Worm (Caenorhabditis elegans) whole organism, late embryonic: ENCODE data around the gene nex-3.

Experiments used
- C08G9.2 ChIP-seq: sonication (generic microtip); optimal IDR thresholded peaks from 2 replicates; lab custom pipeline; 2016; ENCODE audit warnings: mild to moderate bottlenecking, missing genetic modification characterization, moderate library complexity, missing compliant biosample characterization
- C38D4.7 ChIP-seq: fragments of 200-800 bp; sonication (Bioruptor generic); optimal IDR thresholded peaks from 2 replicates; lab custom pipeline; 2018; ENCODE audit warnings: mild to moderate bottlenecking, missing genetic modification characterization, moderate library complexity, missing compliant biosample characterization
- F13H6.1 ChIP-seq: sonication (generic microtip); optimal IDR thresholded peaks from 2 replicates; lab custom pipeline; 2016; ENCODE audit warnings: missing genetic modification characterization, missing compliant biosample characterization
- K02D7.2 ChIP-seq: sonication (generic microtip); optimal IDR thresholded peaks from 2 replicates; lab custom pipeline; 2017; ENCODE audit warnings: mild to moderate bottlenecking, missing genetic modification characterization, missing compliant biosample characterization
- K09A11.1 ChIP-seq: sonication (generic microtip); optimal IDR thresholded peaks from 2 replicates; lab custom pipeline; 2017; ENCODE audit warnings: antibody characterized with exemption, mild to moderate bottlenecking, missing genetic modification characterization, missing compliant biosample characterization; ENCODE audit not compliant: insufficient read depth
- T23F11.4 ChIP-seq: fragments of 200-800 bp; sonication (Bioruptor generic); optimal IDR thresholded peaks from 2 replicates; lab custom pipeline; 2018; ENCODE audit warnings: mild to moderate bottlenecking, missing genetic modification characterization, missing compliant biosample characterization
- Y22D7AL.16 ChIP-seq: sonication (generic microtip); optimal IDR thresholded peaks from 2 replicates; lab custom pipeline; 2016; ENCODE audit warnings: missing genetic modification characterization, missing compliant biosample characterization
- ahr-1 ChIP-seq: sonication (generic microtip); optimal IDR thresholded peaks from 2 replicates; lab custom pipeline; 2016; ENCODE audit warnings: missing genetic modification characterization, missing compliant biosample characterization
- ama-1 ChIP-seq: fragments of 150-350 bp; optimal IDR thresholded peaks from 2 replicates; lab custom pipeline; 2014
- ceh-18 ChIP-seq: sonication (generic microtip); optimal IDR thresholded peaks from 2 replicates; lab custom pipeline; 2016; ENCODE audit warnings: missing genetic modification characterization, missing compliant biosample characterization
- ceh-19 ChIP-seq: fragments of 200-800 bp; sonication (Bioruptor generic); optimal IDR thresholded peaks from 2 replicates; lab custom pipeline; 2018; ENCODE audit warnings: mild to moderate bottlenecking, missing genetic modification characterization, missing compliant biosample characterization
- ceh-2 ChIP-seq: sonication (generic microtip); optimal IDR thresholded peaks from 2 replicates; lab custom pipeline; 2016; ENCODE audit warnings: missing genotype, missing genetic modification characterization, missing compliant biosample characterization
- ceh-22 ChIP-seq: sonication (generic microtip); optimal IDR thresholded peaks from 2 replicates; lab custom pipeline; 2017; ENCODE audit warnings: missing biosample characterization, missing genetic modification characterization
- ceh-24 ChIP-seq: sonication (generic microtip); optimal IDR thresholded peaks from 2 replicates; lab custom pipeline; 2016; ENCODE audit warnings: mild to moderate bottlenecking, missing genetic modification characterization, missing compliant biosample characterization
- ceh-30 ChIP-seq: fragments of 150-350 bp; optimal IDR thresholded peaks from 2 replicates; lab custom pipeline; 2014; ENCODE audit warnings: missing biosample characterization, missing genetic modification characterization
- ceh-31 ChIP-seq: sonication (generic microtip); optimal IDR thresholded peaks from 2 replicates; lab custom pipeline; 2016; ENCODE audit warnings: missing genetic modification characterization, missing compliant biosample characterization
- ceh-34 ChIP-seq: sonication (generic microtip); optimal IDR thresholded peaks from 2 replicates; lab custom pipeline; 2016; ENCODE audit warnings: mild to moderate bottlenecking, missing genetic modification characterization, missing compliant biosample characterization
- ceh-45 ChIP-seq: fragments of 200-800 bp; sonication (Bioruptor generic); IDR thresholded peaks from 2 replicates; pipeline ENCODE4 v1.3.6; 2022; ENCODE audit warnings: missing genetic modification reagents, missing genetic modification characterization, missing compliant biosample characterization
- ceh-48 ChIP-seq: sonication (generic microtip); optimal IDR thresholded peaks from 2 replicates; lab custom pipeline; 2016; ENCODE audit warnings: missing genetic modification characterization, inconsistent platforms, missing compliant biosample characterization
- ceh-6 ChIP-seq: fragments of 200-800 bp; sonication (Bioruptor generic); optimal IDR thresholded peaks from 2 replicates; lab custom pipeline; 2018; ENCODE audit warnings: mild to moderate bottlenecking, missing genetic modification characterization, missing compliant biosample characterization
- ceh-9 ChIP-seq: sonication (generic microtip); optimal IDR thresholded peaks from 2 replicates; lab custom pipeline; 2016; ENCODE audit warnings: mild to moderate bottlenecking, missing genetic modification characterization, inconsistent platforms, missing compliant biosample characterization
- che-1 ChIP-seq: sonication (generic microtip); optimal IDR thresholded peaks from 2 replicates; lab custom pipeline; 2016; ENCODE audit warnings: mild to moderate bottlenecking, missing genetic modification characterization, missing compliant biosample characterization
- dmd-4 ChIP-seq: sonication (generic microtip); optimal IDR thresholded peaks from 2 replicates; lab custom pipeline; 2016; ENCODE audit warnings: borderline replicate concordance, missing genetic modification characterization, missing compliant biosample characterization
- elt-2 ChIP-seq: sonication (generic microtip); optimal IDR thresholded peaks from 2 replicates; lab custom pipeline; 2016; ENCODE audit warnings: missing genetic modification reagents, missing genetic modification characterization, missing compliant biosample characterization
- elt-4 ChIP-seq: sonication (generic microtip); optimal IDR thresholded peaks from 2 replicates; lab custom pipeline; 2016; ENCODE audit warnings: missing genetic modification characterization, missing compliant biosample characterization
- ets-4 ChIP-seq: sonication (generic microtip); optimal IDR thresholded peaks from 2 replicates; lab custom pipeline; 2016; ENCODE audit warnings: missing genetic modification characterization, missing compliant biosample characterization
- eyg-1 ChIP-seq: sonication (generic microtip); optimal IDR thresholded peaks from 2 replicates; lab custom pipeline; 2016; ENCODE audit warnings: missing genotype, missing genetic modification characterization, missing compliant biosample characterization
- fax-1 ChIP-seq: sonication (generic microtip); optimal IDR thresholded peaks from 2 replicates; lab custom pipeline; 2016; ENCODE audit warnings: missing genotype, missing genetic modification characterization, missing compliant biosample characterization
- fkh-6 ChIP-seq: sonication (generic microtip); optimal IDR thresholded peaks from 2 replicates; lab custom pipeline; 2016; ENCODE audit warnings: missing genetic modification characterization, missing compliant biosample characterization
- hlh-15 ChIP-seq: sonication (generic microtip); optimal IDR thresholded peaks from 2 replicates; lab custom pipeline; 2016; ENCODE audit warnings: missing genetic modification characterization, missing compliant biosample characterization
- hlh-6 ChIP-seq: sonication (generic microtip); optimal IDR thresholded peaks from 2 replicates; lab custom pipeline; 2016; ENCODE audit warnings: missing genotype, missing genetic modification characterization, missing compliant biosample characterization
- lin-11 ChIP-seq: fragments of 200-800 bp; sonication (Bioruptor generic); optimal IDR thresholded peaks from 2 replicates; lab custom pipeline; 2018; ENCODE audit warnings: mild to moderate bottlenecking, missing genetic modification characterization, missing compliant biosample characterization
- mec-3 ChIP-seq: sonication (generic microtip); optimal IDR thresholded peaks from 2 replicates; lab custom pipeline; 2016; ENCODE audit warnings: borderline replicate concordance, missing genetic modification characterization, missing compliant biosample characterization
- nhr-11 ChIP-seq: fragments of 150-350 bp; optimal IDR thresholded peaks from 2 replicates; lab custom pipeline; 2014; ENCODE audit warnings: missing biosample characterization, missing genetic modification characterization
- nhr-232 ChIP-seq: sonication (generic microtip); optimal IDR thresholded peaks from 2 replicates; lab custom pipeline; 2016; ENCODE audit warnings: missing genetic modification characterization, missing compliant biosample characterization
- pat-9 ChIP-seq: fragments of 200-800 bp; sonication (Bioruptor generic); optimal IDR thresholded peaks from 2 replicates; lab custom pipeline; 2018; ENCODE audit warnings: mild to moderate bottlenecking, missing genetic modification characterization, moderate library complexity, missing compliant biosample characterization
- pax-1 ChIP-seq: fragments of 150-350 bp; optimal IDR thresholded peaks from 2 replicates; lab custom pipeline; 2014; ENCODE audit warnings: missing biosample characterization, missing genetic modification characterization
- pha-2 ChIP-seq: sonication (generic microtip); optimal IDR thresholded peaks from 2 replicates; lab custom pipeline; 2017; ENCODE audit warnings: mild to moderate bottlenecking, missing genetic modification characterization, missing compliant biosample characterization
- pha-4 ChIP-seq: fragments of 150-350 bp; optimal IDR thresholded peaks from 2 replicates; lab custom pipeline; 2018; ENCODE audit warnings: missing biosample characterization, missing genetic modification reagents, missing genetic modification characterization
- pqm-1 ChIP-seq: sonication (generic microtip); optimal IDR thresholded peaks from 2 replicates; lab custom pipeline; 2016; ENCODE audit warnings: missing genetic modification characterization, missing compliant biosample characterization
- pros-1 ChIP-seq: fragments of 150-350 bp; optimal IDR thresholded peaks from 2 replicates; lab custom pipeline; 2014; ENCODE audit warnings: missing biosample characterization, missing genetic modification reagents, missing genetic modification characterization
- ref-2 ChIP-seq: sonication (generic microtip); optimal IDR thresholded peaks from 2 replicates; lab custom pipeline; 2016; ENCODE audit warnings: missing genetic modification characterization, missing compliant biosample characterization
- sdc-2 ChIP-seq: sonication (generic microtip); optimal IDR thresholded peaks from 2 replicates; lab custom pipeline; 2016; ENCODE audit warnings: missing genotype, missing genetic modification characterization, missing compliant biosample characterization
- sox-2 ChIP-seq: fragments of 200-800 bp; sonication (Bioruptor generic); IDR thresholded peaks from 2 replicates; pipeline ENCODE4 v1.3.6; 2022; ENCODE audit warnings: missing genetic modification reagents, missing genetic modification characterization, missing compliant biosample characterization
- sox-4 ChIP-seq: sonication (generic microtip); optimal IDR thresholded peaks from 2 replicates; lab custom pipeline; 2017; ENCODE audit warnings: mild to moderate bottlenecking, missing genetic modification characterization, inconsistent platforms, missing compliant biosample characterization
- syd-9 ChIP-seq: sonication (generic microtip); optimal IDR thresholded peaks from 2 replicates; lab custom pipeline; 2016; ENCODE audit warnings: mild to moderate bottlenecking, missing genetic modification characterization, moderate library complexity, missing compliant biosample characterization
- tbx-2 ChIP-seq: sonication (generic microtip); optimal IDR thresholded peaks from 2 replicates; lab custom pipeline; 2016; ENCODE audit warnings: missing genetic modification characterization, missing compliant biosample characterization
- unc-3 ChIP-seq, 2 experiments: fragments of 200-800 bp in 1 of 2; sonication (Bioruptor generic) in 1 of 2; sonication (generic microtip) in 1 of 2; conservative IDR thresholded peaks in 1 of 2; optimal IDR thresholded peaks in 1 of 2; 2 replicates each; pipeline versions ENCODE4 v1.3.6 to Lab custom; 2016 to 2022; ENCODE audit warnings: missing compliant biosample characterization in 2 of 2, missing genetic modification characterization in 2 of 2, missing genetic modification reagents in 1 of 2
- unc-86 ChIP-seq: sonication (generic microtip); optimal IDR thresholded peaks from 2 replicates; lab custom pipeline; 2016; ENCODE audit warnings: missing genetic modification characterization, missing compliant biosample characterization
- zip-5 ChIP-seq: sonication (generic microtip); optimal IDR thresholded peaks from 2 replicates; lab custom pipeline; 2016; ENCODE audit warnings: missing genetic modification characterization, missing compliant biosample characterization

Gene nex-3

DNA sequence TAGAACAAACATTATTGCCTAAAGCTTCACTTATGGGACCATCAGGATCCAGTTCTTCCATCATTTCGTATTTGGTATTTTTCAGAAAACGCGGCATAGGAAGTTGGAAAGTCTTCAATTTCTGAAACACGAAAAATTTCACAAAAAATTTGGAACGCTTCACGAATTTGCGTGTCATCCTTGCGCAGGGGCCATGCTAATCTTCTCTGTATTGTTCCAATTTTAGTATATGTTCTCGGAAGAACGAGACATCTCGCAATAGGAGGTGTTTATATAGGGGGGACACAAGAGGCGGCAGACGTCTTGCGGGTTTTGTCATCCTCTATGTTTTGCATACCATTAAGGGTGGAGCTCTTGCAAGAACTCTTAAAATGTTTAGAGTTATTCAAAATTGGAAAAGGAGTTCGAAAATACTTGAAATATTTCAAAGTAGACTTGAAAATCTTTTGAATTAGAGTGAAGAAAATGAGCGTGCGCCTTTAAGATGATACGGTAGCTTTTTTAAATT is 15.1 kb upstream of the nex-3 start (continued):
- TF ChIP-seq C38D4.7: peak; percentile 70
- TF ChIP-seq hlh-15 (tag; lab: Kevin White, UChicago): peak; percentile 32
- TF ChIP-seq pat-9 (tag; lab: Kevin White, UChicago): peak; percentile 66
- TF ChIP-seq fax-1 (tag; lab: Kevin White, UChicago): peak; percentile 5
- peak; percentile 24 for TF ChIP-seq C08G9.2 (tag; lab: Kevin White, UChicago)
- TF ChIP-seq ceh-6 (GFP tag; lab: Kevin White, UChicago): peak; percentile 42
- peak; percentile 7 for TF ChIP-seq tbx-2
- TF ChIP-seq sox-2 (GFP tag; lab: Robert Waterston, UW): peak; percentile 91
- TF ChIP-seq che-1 (tag; lab: Kevin White, UChicago): peak; percentile 73
- TF ChIP-seq ceh-24: peak; percentile 40
- peak; percentile 22 for TF ChIP-seq syd-9 (tag; lab: Kevin White, UChicago)
- TF ChIP-seq ceh-45: peak; percentile 82

DNA sequence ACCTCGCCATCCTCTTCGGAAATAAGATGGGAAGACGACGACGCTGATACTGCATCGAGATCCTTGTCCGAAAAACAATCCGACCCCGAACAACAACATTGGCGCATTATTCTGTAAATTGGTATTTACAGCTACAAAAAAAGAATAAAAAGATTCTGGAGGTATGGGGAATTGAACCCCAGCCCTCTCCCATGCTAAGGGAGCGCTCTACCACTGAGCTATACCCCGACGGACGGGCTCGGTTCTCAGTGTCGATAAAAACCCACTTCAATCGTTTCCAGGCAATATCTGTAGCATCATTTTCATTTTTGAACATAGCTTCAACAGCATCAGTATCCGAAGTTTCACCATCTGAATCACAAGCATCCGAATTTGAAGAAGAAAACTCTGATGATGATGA is 13.1 kb upstream of the nex-3 start:
- TF ChIP-seq pax-1 (tag; lab: Kevin White, UChicago): no peak
- TF ChIP-seq pat-9 (tag; lab: Kevin White, UChicago): no peak
- TF ChIP-seq eyg-1 (tag; lab: Kevin White, UChicago): no peak
- TF ChIP-seq K02D7.2 (tag; lab: Kevin White, UChicago): no peak
- peak; percentile 8 for TF ChIP-seq sox-4 (tag; lab: Kevin White, UChicago)
- no peak for TF ChIP-seq ceh-24
- no peak for TF ChIP-seq lin-11 (tag; lab: Kevin White, UChicago)
- peak; percentile 56 for TF ChIP-seq T23F11.4 (GFP tag; lab: Kevin White, UChicago)
- no peak for TF ChIP-seq ceh-31 (tag; lab: Kevin White, UChicago)
- no peak for TF ChIP-seq zip-5 (tag; lab: Kevin White, UChicago)
- TF ChIP-seq mec-3 (tag; lab: Kevin White, UChicago): no peak
- TF ChIP-seq F13H6.1 (tag; lab: Kevin White, UChicago): no peak
- no peak for TF ChIP-seq pqm-1
- no peak for TF ChIP-seq dmd-4 (tag; lab: Kevin White, UChicago)
- TF ChIP-seq ets-4: no peak
- no peak; the same call in 1 of the 2 replicates for TF ChIP-seq sox-2 (GFP tag; lab: Robert Waterston, UW)
- no peak for TF ChIP-seq ceh-22
- peak; percentile 40; the same call in 1 of the 2 replicates for TF ChIP-seq unc-3 (GFP tag; conservative IDR thresholded peaks at IDR 0.05; lab: Robert Waterston, UW)
- no peak for TF ChIP-seq unc-3 (tag; optimal IDR thresholded peaks at IDR 0.05; lab: Kevin White, UChicago)
- no peak for TF ChIP-seq ceh-30 (tag; lab: Kevin White, UChicago)
- no peak for TF ChIP-seq ceh-19
- no peak for TF ChIP-seq unc-86
- TF ChIP-seq ceh-2 (tag; lab: Kevin White, UChicago): no peak
- peak; percentile 10 for TF ChIP-seq C08G9.2 (tag; lab: Kevin White, UChicago)
- TF ChIP-seq ceh-34 (tag; lab: Kevin White, UChicago): no peak
- no peak for TF ChIP-seq ceh-18 (tag; lab: Kevin White, UChicago)
- TF ChIP-seq sdc-2 (tag; lab: Kevin White, UChicago): no peak
- peak; percentile 15 for TF ChIP-seq C38D4.7
- TF ChIP-seq pha-4 (tag; lab: Kevin White, UChicago): no peak
- no peak for TF ChIP-seq ceh-48 (tag; lab: Kevin White, UChicago)
- no peak for TF ChIP-seq ref-2 (tag; lab: Kevin White, UChicago)
- TF ChIP-seq Y22D7AL.16 (tag; lab: Kevin White, UChicago): peak; percentile 14
- TF ChIP-seq ceh-9 (tag; lab: Kevin White, UChicago): no peak
- no peak for TF ChIP-seq che-1 (tag; lab: Kevin White, UChicago)
- no peak for TF ChIP-seq hlh-6 (tag; lab: Kevin White, UChicago)
- TF ChIP-seq pros-1: no peak
- TF ChIP-seq elt-2 (tag; lab: Kevin White, UChicago): no peak
- no peak for TF ChIP-seq K09A11.1
- no peak for TF ChIP-seq nhr-11 (tag; lab: Kevin White, UChicago)
- TF ChIP-seq ceh-45: 0 out of 2 replicates have a peak, but pooled peaks have one; percentile 42
- no peak for TF ChIP-seq elt-4
- TF ChIP-seq ahr-1: no peak
- no peak for TF ChIP-seq fkh-6
- no peak for TF ChIP-seq nhr-232 (tag; lab: Kevin White, UChicago)
- TF ChIP-seq hlh-15 (tag; lab: Kevin White, UChicago): no peak
- no peak for TF ChIP-seq ama-1 (lab: Kevin White, UChicago)
- TF ChIP-seq pha-2: no peak
